Worm (Caenorhabditis elegans): ENCODE results near the gene R05G9R.1.

Gene R05G9R.1

ce11 chrII:6469340-6469739 is 44.5 kb downstream of the R05G9R.1 start:
- TF ChIP-seq snpc-4 (tag; optimal IDR thresholded peaks at IDR 0.05) = no peak
- TF ChIP-seq M03D4.4 (tag; optimal IDR thresholded peaks at IDR 0.05) = no peak
- no peak for TF ChIP-seq pha-4 (tag; optimal IDR thresholded peaks at IDR 0.05)
- no peak for TF ChIP-seq ceh-39 (tag; optimal IDR thresholded peaks at IDR 0.05)
- no peak for TF ChIP-seq nhr-28 (tag; optimal IDR thresholded peaks at IDR 0.05)
- TF ChIP-seq bed-3 (GFP tag; optimal IDR thresholded peaks at IDR 0.05) = no peak
- no peak for TF ChIP-seq mep-1 (tag; optimal IDR thresholded peaks at IDR 0.05)
- no peak for TF ChIP-seq ces-1 (GFP tag; optimal IDR thresholded peaks at IDR 0.05)
- TF ChIP-seq ceh-43 (GFP tag; optimal IDR thresholded peaks at IDR 0.05) = no peak
- TF ChIP-seq ham-2 (GFP tag; optimal IDR thresholded peaks at IDR 0.05) = no peak
- TF ChIP-seq sem-2 (GFP tag; optimal IDR thresholded peaks at IDR 0.05) = no peak
- TF ChIP-seq flh-1 (GFP tag; optimal IDR thresholded peaks at IDR 0.05) = no peak
- TF ChIP-seq mls-2 (tag; optimal IDR thresholded peaks at IDR 0.05) = no peak
- TF ChIP-seq mab-5 (tag; optimal IDR thresholded peaks at IDR 0.05) = no peak
- no peak for TF ChIP-seq ceh-83 (GFP tag; optimal IDR thresholded peaks at IDR 0.05)

Data from whole organism, mixed stage, embryonic.